Worm (Caenorhabditis elegans) whole organism, L4 larva: ENCODE measurements around the gene F14F7.5.

Source experiments
- F37D6.2 ChIP-seq: sonication (generic microtip); optimal IDR thresholded peaks from 2 replicates; lab custom pipeline; 2016; ENCODE audit warnings: mild to moderate bottlenecking, missing genetic modification characterization, missing compliant biosample characterization
- F49E8.2 ChIP-seq: sonication (generic microtip); optimal IDR thresholded peaks from 2 replicates; lab custom pipeline; 2016; ENCODE audit warnings: missing compliant biosample characterization, mild to moderate bottlenecking, missing genetic modification characterization, borderline replicate concordance
- T20F7.1 ChIP-seq: fragments of 200-800 bp; sonication (Bioruptor generic); optimal IDR thresholded peaks from 2 replicates; lab custom pipeline; 2018; ENCODE audit warnings: mild to moderate bottlenecking, missing genetic modification characterization, missing compliant biosample characterization
- Y48G9A.11 ChIP-seq: fragments of 200-800 bp; sonication (Bioruptor generic); IDR thresholded peaks from 2 replicates; pipeline ENCODE4 v1.3.6; 2022; ENCODE audit warnings: missing genetic modification reagents, missing genetic modification characterization, missing compliant biosample characterization
- ama-1 ChIP-seq: fragments of 150-350 bp; optimal IDR thresholded peaks from 2 replicates; lab custom pipeline; 2014; ENCODE audit warnings: inconsistent platforms, mixed read lengths
- ceh-44 ChIP-seq: fragments of 200-800 bp; sonication (Bioruptor generic); IDR thresholded peaks from 2 replicates; pipeline ENCODE4 v1.3.6; 2022; ENCODE audit warnings: missing genetic modification reagents, missing genetic modification characterization, missing compliant biosample characterization
- ceh-82 ChIP-seq: sonication (generic microtip); optimal IDR thresholded peaks from 2 replicates; lab custom pipeline; 2017; ENCODE audit warnings: missing biosample characterization, missing genetic modification characterization
- ctbp-1 ChIP-seq: fragments of 200-800 bp; sonication (Bioruptor generic); IDR thresholded peaks from 2 replicates; pipeline ENCODE4 v1.3.6; 2022; ENCODE audit warnings: missing genetic modification reagents, missing genetic modification characterization, missing compliant biosample characterization
- daf-12 ChIP-seq: fragments of 150-350 bp; optimal IDR thresholded peaks from 2 replicates; lab custom pipeline; 2014; ENCODE audit warnings: missing biosample characterization, missing genetic modification reagents, missing genetic modification characterization
- daf-19 ChIP-seq: fragments of 200-800 bp; sonication (Bioruptor generic); conservative IDR thresholded peaks from 2 replicates; pipeline ENCODE4 v1.3.6; 2022; ENCODE audit warnings: missing genetic modification characterization, missing compliant biosample characterization
- dmd-6 ChIP-seq: fragments of 200-800 bp; sonication (Bioruptor generic); IDR thresholded peaks from 2 replicates; pipeline ENCODE4 v1.3.6; 2022; ENCODE audit warnings: missing genetic modification reagents, missing genetic modification characterization, missing compliant biosample characterization
- dmd-8 ChIP-seq: fragments of 200-800 bp; sonication (Bioruptor generic); IDR thresholded peaks from 2 replicates; pipeline ENCODE4 v1.3.6; 2022; ENCODE audit warnings: missing genetic modification characterization, missing compliant biosample characterization
- dpl-1 ChIP-seq: fragments of 150-350 bp; optimal IDR thresholded peaks from 2 replicates; lab custom pipeline; 2014; ENCODE audit warnings: missing biosample characterization, missing genetic modification reagents, missing genetic modification characterization
- duxl-1 ChIP-seq: sonication (generic microtip); optimal IDR thresholded peaks from 2 replicates; lab custom pipeline; 2016; ENCODE audit warnings: mild to moderate bottlenecking, missing genetic modification characterization, moderate library complexity, missing compliant biosample characterization; ENCODE audit not compliant: poor library complexity
- dve-1 ChIP-seq: sonication (generic microtip); optimal IDR thresholded peaks from 2 replicates; lab custom pipeline; 2017; ENCODE audit warnings: antibody characterized with exemption, mild to moderate bottlenecking, missing genetic modification characterization, missing compliant biosample characterization; ENCODE audit not compliant: insufficient read depth
- fos-1 ChIP-seq: fragments of 150-350 bp; optimal IDR thresholded peaks from 2 replicates; lab custom pipeline; 2014; ENCODE audit warnings: missing biosample characterization, missing genetic modification characterization
- gei-8 ChIP-seq: fragments of 200-800 bp; sonication (Bioruptor generic); optimal IDR thresholded peaks from 2 replicates; lab custom pipeline; 2018; ENCODE audit warnings: mild to moderate bottlenecking, missing genetic modification characterization, missing compliant biosample characterization
- hif-1 ChIP-seq, 2 experiments: sonication (generic microtip); optimal IDR thresholded peaks; 2 replicates each; lab custom pipeline; 2016 to 2017; ENCODE audit warnings: missing compliant biosample characterization in 2 of 2, missing genetic modification characterization in 2 of 2, missing genetic modification reagents in 2 of 2, missing genotype in 2 of 2, mild to moderate bottlenecking in 1 of 2
- hlh-11 ChIP-seq: fragments of 200-800 bp; sonication (Bioruptor generic); optimal IDR thresholded peaks from 2 replicates; lab custom pipeline; 2018; ENCODE audit warnings: mild to moderate bottlenecking, missing genetic modification characterization, missing compliant biosample characterization
- lim-7 ChIP-seq: fragments of 200-800 bp; sonication (Bioruptor generic); IDR thresholded peaks from 2 replicates; pipeline ENCODE4 v1.3.6; 2022; ENCODE audit warnings: missing genetic modification characterization, missing compliant biosample characterization
- lin-13 ChIP-seq: fragments of 150-350 bp; optimal IDR thresholded peaks from 2 replicates; lab custom pipeline; 2014; ENCODE audit warnings: missing biosample characterization, missing genetic modification reagents, missing genetic modification characterization
- lin-15B ChIP-seq: fragments of 150-350 bp; sonication (generic microtip); optimal IDR thresholded peaks from 3 replicates; lab custom pipeline; 2014; ENCODE audit warnings: missing biosample characterization, missing genetic modification characterization
- lin-38 ChIP-seq: fragments of 200-800 bp; sonication (Bioruptor generic); IDR thresholded peaks from 2 replicates; pipeline ENCODE4 v1.3.6; 2022; ENCODE audit warnings: missing genetic modification reagents, missing genetic modification characterization, missing compliant biosample characterization
- lin-39 ChIP-seq: fragments of 150-350 bp; optimal IDR thresholded peaks from 2 replicates; lab custom pipeline; 2014; ENCODE audit warnings: missing biosample characterization, missing genetic modification reagents, missing genetic modification characterization
- lsy-2 ChIP-seq, 2 experiments: fragments of 150-350 bp in 1 of 2; sonication (generic microtip) in 1 of 2; optimal IDR thresholded peaks; 2 replicates each; lab custom pipeline; 2014 to 2017; ENCODE audit warnings: missing biosample characterization in 2 of 2, missing genetic modification characterization in 2 of 2
- mdl-1 ChIP-seq, 2 experiments: fragments of 150-350 bp in 1 of 2; sonication (generic microtip) in 1 of 2; optimal IDR thresholded peaks; 2 replicates each; lab custom pipeline; 2014 to 2017; ENCODE audit warnings: missing biosample characterization in 2 of 2, missing genetic modification characterization in 2 of 2
- mep-1 ChIP-seq: fragments of 150-350 bp; sonication (generic microtip); optimal IDR thresholded peaks from 3 replicates; lab custom pipeline; 2014; ENCODE audit warnings: missing biosample characterization, missing genetic modification characterization
- nhr-11 ChIP-seq: fragments of 150-350 bp; optimal IDR thresholded peaks from 2 replicates; lab custom pipeline; 2014; ENCODE audit warnings: missing biosample characterization, missing genetic modification characterization
- nhr-111 ChIP-seq: fragments of 200-800 bp; sonication (Bioruptor generic); optimal IDR thresholded peaks from 2 replicates; lab custom pipeline; 2018; ENCODE audit warnings: mild to moderate bottlenecking, missing genetic modification characterization, missing compliant biosample characterization
- nhr-28 ChIP-seq: fragments of 150-350 bp; optimal IDR thresholded peaks from 2 replicates; lab custom pipeline; 2014; ENCODE audit warnings: missing biosample characterization, missing genetic modification characterization
- nhr-42 ChIP-seq: fragments of 200-800 bp; sonication (Bioruptor generic); IDR thresholded peaks from 2 replicates; pipeline ENCODE4 v1.3.6; 2022; ENCODE audit warnings: missing genetic modification characterization, missing compliant biosample characterization
- nhr-48 ChIP-seq: sonication (generic microtip); optimal IDR thresholded peaks from 2 replicates; lab custom pipeline; 2016; ENCODE audit warnings: mild to moderate bottlenecking, missing genetic modification characterization, missing compliant biosample characterization
- nhr-76 ChIP-seq: fragments of 150-350 bp; optimal IDR thresholded peaks from 2 replicates; lab custom pipeline; 2014; ENCODE audit warnings: missing biosample characterization, missing genetic modification characterization
- nhr-77 ChIP-seq: fragments of 150-350 bp; optimal IDR thresholded peaks from 2 replicates; lab custom pipeline; 2014; ENCODE audit warnings: missing biosample characterization, missing genetic modification characterization
- pha-4 ChIP-seq, 2 experiments: fragments of 150-350 bp in 1 of 2; fragments of 200-800 bp in 1 of 2; sonication (Bioruptor generic) in 1 of 2; IDR thresholded peaks in 1 of 2; optimal IDR thresholded peaks in 1 of 2; 2 replicates each; pipeline versions ENCODE4 v1.3.6 to Lab custom; 2014 to 2022; ENCODE audit warnings: missing genetic modification characterization in 2 of 2, missing genetic modification reagents in 2 of 2, missing biosample characterization in 1 of 2, missing compliant biosample characterization in 1 of 2
- rbr-2 ChIP-seq: sonication (generic microtip); optimal IDR thresholded peaks from 2 replicates; lab custom pipeline; 2016; ENCODE audit warnings: missing genotype, missing genetic modification characterization, missing compliant biosample characterization
- saeg-2 ChIP-seq: fragments of 200-800 bp; sonication (Bioruptor generic); IDR thresholded peaks from 2 replicates; pipeline ENCODE4 v1.3.6; 2022; ENCODE audit warnings: missing genetic modification reagents, missing genetic modification characterization, missing compliant biosample characterization
- sdz-12 ChIP-seq: fragments of 200-800 bp; sonication (Bioruptor generic); optimal IDR thresholded peaks from 2 replicates; lab custom pipeline; 2018; ENCODE audit warnings: mild to moderate bottlenecking, missing genetic modification characterization, missing compliant biosample characterization
- skn-1 ChIP-seq: fragments of 150-350 bp; optimal IDR thresholded peaks from 2 replicates; lab custom pipeline; 2014; ENCODE audit warnings: missing biosample characterization, missing genetic modification characterization
- snpc-4 ChIP-seq: fragments of 150-350 bp; optimal IDR thresholded peaks from 2 replicates; lab custom pipeline; 2014; ENCODE audit warnings: missing biosample characterization, missing genetic modification characterization
- tra-1 ChIP-seq: fragments of 200-800 bp; sonication (Bioruptor generic); IDR thresholded peaks from 2 replicates; pipeline ENCODE4 v1.3.6; 2022; ENCODE audit warnings: missing genetic modification reagents, missing genetic modification characterization, missing compliant biosample characterization
- unc-130 ChIP-seq: sonication (generic microtip); optimal IDR thresholded peaks from 2 replicates; lab custom pipeline; 2016; ENCODE audit warnings: missing genetic modification reagents, missing genetic modification characterization, missing compliant biosample characterization
- unc-39 ChIP-seq: sonication (generic microtip); optimal IDR thresholded peaks from 2 replicates; lab custom pipeline; 2017; ENCODE audit warnings: missing biosample characterization, missing genetic modification characterization
- unc-62 ChIP-seq, 3 experiments: fragments of 150-350 bp in 1 of 3; sonication (generic microtip); optimal IDR thresholded peaks in 2 of 3; peaks in 1 of 3; 1 replicate in 1 of 3; 2 replicates in 2 of 3; lab custom pipeline; 2014 to 2017; ENCODE audit warnings: missing biosample characterization in 3 of 3, missing genetic modification characterization in 3 of 3, missing genetic modification reagents in 3 of 3, missing genotype in 1 of 3
- vab-7 ChIP-seq: fragments of 200-800 bp; sonication (Bioruptor generic); IDR thresholded peaks from 2 replicates; pipeline ENCODE4 v1.3.6; 2022; ENCODE audit warnings: missing genetic modification reagents, missing genetic modification characterization, missing compliant biosample characterization
- zag-1 ChIP-seq: fragments of 150-350 bp; optimal IDR thresholded peaks from 2 replicates; lab custom pipeline; 2014; ENCODE audit warnings: missing biosample characterization, missing genetic modification characterization
- zfp-2 ChIP-seq: sonication (generic microtip); optimal IDR thresholded peaks from 2 replicates; lab custom pipeline; 2016; ENCODE audit warnings: mild to moderate bottlenecking, missing genetic modification characterization, missing compliant biosample characterization
- zfp-3 ChIP-seq: fragments of 200-800 bp; sonication (Bioruptor generic); conservative IDR thresholded peaks from 2 replicates; pipeline ENCODE4 v1.3.6; 2022; ENCODE audit warnings: missing genetic modification reagents, missing genetic modification characterization, missing compliant biosample characterization
- zip-2 ChIP-seq: fragments of 150-350 bp; optimal IDR thresholded peaks from 2 replicates; lab custom pipeline; 2014; ENCODE audit warnings: missing biosample characterization, missing genetic modification characterization
- ztf-11 ChIP-seq: fragments of 150-350 bp; optimal IDR thresholded peaks from 2 replicates; lab custom pipeline; 2014; ENCODE audit warnings: missing biosample characterization, missing genetic modification characterization

The F14F7.5 gene

DNA sequence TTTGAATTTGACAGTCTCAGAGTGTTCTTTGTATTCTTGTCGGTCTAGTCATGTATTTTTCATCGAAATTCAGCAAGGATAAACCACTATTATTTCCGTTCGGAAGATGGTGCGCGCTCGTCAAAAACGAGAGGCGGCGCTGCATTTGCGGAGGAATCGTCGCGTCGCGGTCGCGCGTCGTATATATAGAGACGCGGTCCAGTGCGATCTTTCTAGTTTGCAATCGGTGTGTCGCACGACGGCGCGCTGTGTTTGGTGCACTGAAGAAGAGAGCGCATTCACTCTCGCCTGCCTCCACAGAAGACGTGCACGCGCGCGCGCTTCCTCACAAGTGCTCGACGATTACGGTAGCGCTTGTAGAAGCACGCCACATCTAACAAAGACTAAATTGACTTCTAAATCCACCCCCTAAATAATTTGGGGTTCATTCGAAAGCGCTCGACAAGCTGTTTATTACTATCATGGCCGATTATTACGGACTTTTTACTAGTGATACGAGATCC is 38.8 kb downstream of the F14F7.5 start, which contains the start of gene Y39E4B.6 (continued):
- TF ChIP-seq saeg-2 = peak; percentile 79; the same call in 1 of the 2 replicates
- TF ChIP-seq fos-1 (tag; lab: Kevin White, UChicago) = no peak
- peak; percentile 28 for TF ChIP-seq unc-130
- TF ChIP-seq nhr-76 (tag; lab: Kevin White, UChicago) = peak; percentile 26
- TF ChIP-seq F37D6.2 (tag; lab: Kevin White, UChicago) = peak; percentile 95
- peak; percentile 84 for TF ChIP-seq zfp-2
- no peak for TF ChIP-seq ztf-11 (tag; lab: Kevin White, UChicago)
- TF ChIP-seq zfp-3 (GFP tag; lab: Robert Waterston, UW) = peak; percentile 87
- peak; percentile 95 for TF ChIP-seq dve-1 (tag; lab: Kevin White, UChicago)
- no peak for TF ChIP-seq daf-19
- peak; percentile 11 for TF ChIP-seq duxl-1 (tag; lab: Kevin White, UChicago)
- peak; percentile 98 for TF ChIP-seq ctbp-1 (GFP tag; lab: Robert Waterston, UW)
- no peak for TF ChIP-seq F49E8.2 (tag; lab: Kevin White, UChicago)
- TF ChIP-seq dmd-6 (GFP tag; lab: Robert Waterston, UW) = peak; percentile 98
- TF ChIP-seq skn-1 = no peak
- TF ChIP-seq sdz-12 (GFP tag; lab: Kevin White, UChicago) = peak; percentile 36
- TF ChIP-seq gei-8 (GFP tag; lab: Kevin White, UChicago) = peak; percentile 76
- peak; percentile 98 for TF ChIP-seq hlh-11 (tag; lab: Kevin White, UChicago)
- peak; percentile 64 for TF ChIP-seq snpc-4 (tag; lab: Kevin White, UChicago)
- peak; percentile 88 to 91 for TF ChIP-seq lsy-2 (tag; optimal IDR thresholded peaks at IDR 0.05; lab: Kevin White, UChicago)
- TF ChIP-seq zag-1 = no peak
- TF ChIP-seq lin-13 (GFP tag; lab: Kevin White, UChicago) = peak; percentile 92
- TF ChIP-seq dpl-1 = peak; percentile 75
- peak; percentile 62; the same call in 1 of the 2 replicates for TF ChIP-seq lim-7 (GFP tag; lab: Robert Waterston, UW)
- TF ChIP-seq hif-1 (tag; optimal IDR thresholded peaks at IDR 0.05; lab: Kevin White, UChicago) = peak; percentile 35 to 97
- no peak for TF ChIP-seq ceh-44 (GFP tag; lab: Robert Waterston, UW)
- peak; percentile 79 for TF ChIP-seq lin-39 (tag; lab: Kevin White, UChicago)
- peak; percentile 98 for TF ChIP-seq nhr-77 (tag; lab: Kevin White, UChicago)
- peak; percentile 90 for TF ChIP-seq T20F7.1 (GFP tag; lab: Kevin White, UChicago)
- TF ChIP-seq mdl-1 (tag; optimal IDR thresholded peaks at IDR 0.05; lab: Kevin White, UChicago) = peak; percentile 89 to 94
- TF ChIP-seq ama-1 (lab: Kevin White, UChicago) = peak; percentile 98
- TF ChIP-seq Y48G9A.11 (GFP tag; lab: Robert Waterston, UW) = 0 out of 2 replicates have a peak, but pooled peaks have one; percentile 15
- TF ChIP-seq nhr-28 = peak; percentile 98
- TF ChIP-seq lin-15B (tag; lab: Kevin White, UChicago) = peak; percentile 42
- TF ChIP-seq tra-1 = peak; percentile 95
- TF ChIP-seq mep-1 = peak; percentile 98
- TF ChIP-seq unc-62 (GFP tag; optimal IDR thresholded peaks at IDR 0.05 in 1 of 2; lab: Kevin White, UChicago) = peak in 1 of 2 experiments; percentile 100
- no peak for TF ChIP-seq unc-62 (tag; optimal IDR thresholded peaks at IDR 0.05; lab: Kevin White, UChicago)
- peak; percentile 86 for TF ChIP-seq pha-4 (GFP tag; IDR thresholded peaks at IDR 0.05; lab: Robert Waterston, UW)
- TF ChIP-seq pha-4 (tag; optimal IDR thresholded peaks at IDR 0.05; lab: Kevin White, UChicago) = no peak
- TF ChIP-seq unc-39 = no peak
- TF ChIP-seq ceh-82 (tag; lab: Kevin White, UChicago) = no peak
- TF ChIP-seq lin-38 (GFP tag; lab: Robert Waterston, UW) = peak; percentile 81
- TF ChIP-seq nhr-111 (GFP tag; lab: Kevin White, UChicago) = no peak
- TF ChIP-seq zip-2 = no peak
- peak; percentile 96 for TF ChIP-seq nhr-11 (tag; lab: Kevin White, UChicago)
- peak; percentile 94 for TF ChIP-seq vab-7 (GFP tag; lab: Robert Waterston, UW)
- TF ChIP-seq daf-12 = no peak
- TF ChIP-seq dmd-8 (GFP tag; lab: Robert Waterston, UW) = 0 out of 2 replicates have a peak, but pooled peaks have one; percentile 50
- peak; percentile 94 for TF ChIP-seq nhr-42 (GFP tag; lab: Robert Waterston, UW)
- TF ChIP-seq nhr-48 (tag; lab: Kevin White, UChicago) = peak; percentile 86
- peak; percentile 98 for TF ChIP-seq rbr-2 (tag; lab: Kevin White, UChicago)
